Fruit fly (Drosophila melanogaster) whole organism, adult: ENCODE data around the gene mRpL11.

Source experiments
- CG11617 ChIP-seq: fragments of 200-800 bp; sonication (Bioruptor generic); optimal IDR thresholded peaks from 2 replicates; lab custom pipeline; 2017; ENCODE audit warnings: mild to moderate bottlenecking, missing biosample characterization, missing genetic modification reagents, missing genetic modification characterization
- CG12768 ChIP-seq: fragments of 200-800 bp; sonication (Bioruptor generic); optimal IDR thresholded peaks from 2 replicates; lab custom pipeline; 2017; ENCODE audit warnings: missing biosample characterization, missing genetic modification characterization, mild to moderate bottlenecking, moderate library complexity, missing genetic modification reagents
- CG14711 ChIP-seq: fragments of 200-800 bp; sonication (Bioruptor generic); optimal IDR thresholded peaks from 2 replicates; lab custom pipeline; 2018; ENCODE audit warnings: missing biosample characterization, mild to moderate bottlenecking, missing genetic modification characterization, moderate library complexity
- CG1620 ChIP-seq: fragments of 200-800 bp; sonication (Bioruptor generic); optimal IDR thresholded peaks from 2 replicates; lab custom pipeline; 2016; ENCODE audit warnings: missing biosample characterization, missing genetic modification characterization
- CG33017 ChIP-seq: fragments of 200-800 bp; sonication (Bioruptor generic); optimal IDR thresholded peaks from 2 replicates; lab custom pipeline; 2018; ENCODE audit warnings: missing biosample characterization, mild to moderate bottlenecking, missing genetic modification characterization, moderate library complexity
- CG5204 ChIP-seq: fragments of 200-800 bp; sonication (Bioruptor generic); optimal IDR thresholded peaks from 2 replicates; lab custom pipeline; 2016; ENCODE audit warnings: missing biosample characterization, missing genetic modification characterization
- CG7045 ChIP-seq: fragments of 200-800 bp; sonication (Bioruptor generic); optimal IDR thresholded peaks from 2 replicates; lab custom pipeline; 2017; ENCODE audit warnings: missing biosample characterization, mild to moderate bottlenecking, missing genetic modification characterization
- CG7101 ChIP-seq: fragments of 200-800 bp; sonication (Bioruptor generic); optimal IDR thresholded peaks from 2 replicates; lab custom pipeline; 2018; ENCODE audit warnings: missing biosample characterization, mild to moderate bottlenecking, missing genetic modification characterization, moderate library complexity
- Clk ChIP-seq: fragments of 200-800 bp; sonication (Bioruptor generic); optimal IDR thresholded peaks from 2 replicates; lab custom pipeline; 2017; ENCODE audit warnings: missing biosample characterization, missing genetic modification characterization
- Crg-1 ChIP-seq: fragments of 200-800 bp; sonication (Bioruptor generic); optimal IDR thresholded peaks from 2 replicates; lab custom pipeline; 2016; ENCODE audit warnings: missing biosample characterization, missing genetic modification characterization
- Hr96 ChIP-seq: fragments of 200-800 bp; sonication (Bioruptor generic); optimal IDR thresholded peaks from 2 replicates; lab custom pipeline; 2016; ENCODE audit warnings: missing biosample characterization, missing genetic modification characterization
- Mnt ChIP-seq: fragments of 200-800 bp; sonication (Bioruptor generic); optimal IDR thresholded peaks from 2 replicates; lab custom pipeline; 2016; ENCODE audit warnings: missing biosample characterization, mild to moderate bottlenecking, missing genetic modification characterization
- bab1 ChIP-seq: fragments of 200-800 bp; sonication (Bioruptor generic); optimal IDR thresholded peaks from 3 replicates; lab custom pipeline; 2019; ENCODE audit warnings: missing biosample characterization, mild to moderate bottlenecking, missing genetic modification characterization, moderate library complexity
- cic ChIP-seq: fragments of 200-800 bp; sonication (Bioruptor generic); optimal IDR thresholded peaks from 2 replicates; lab custom pipeline; 2017; ENCODE audit warnings: missing biosample characterization, mild to moderate bottlenecking, missing genetic modification characterization, moderate library complexity
- kay ChIP-seq: fragments of 200-800 bp; sonication (Bioruptor generic); peaks from one replicate; lab custom pipeline; 2016; ENCODE audit warnings: missing biosample characterization, missing genetic modification characterization, borderline replicate concordance
- ovo ChIP-seq: fragments of 200-800 bp; sonication (Bioruptor generic); optimal IDR thresholded peaks from 2 replicates; lab custom pipeline; 2016; ENCODE audit warnings: missing biosample characterization, missing genetic modification characterization
- pad ChIP-seq: fragments of 200-800 bp; sonication (Bioruptor generic); optimal IDR thresholded peaks from 3 replicates; lab custom pipeline; 2017; ENCODE audit warnings: missing biosample characterization, missing genetic modification characterization, mild to moderate bottlenecking, moderate library complexity, missing genetic modification reagents
- tj ChIP-seq: fragments of 200-800 bp; sonication (Bioruptor generic); optimal IDR thresholded peaks from 3 replicates; lab custom pipeline; 2017; ENCODE audit warnings: missing biosample characterization, mild to moderate bottlenecking, missing genetic modification characterization, moderate library complexity
- toe ChIP-seq: fragments of 200-800 bp; sonication (Bioruptor generic); optimal IDR thresholded peaks from 2 replicates; lab custom pipeline; 2016; ENCODE audit warnings: missing biosample characterization, missing genetic modification characterization

mRpL11 gene

DNA sequence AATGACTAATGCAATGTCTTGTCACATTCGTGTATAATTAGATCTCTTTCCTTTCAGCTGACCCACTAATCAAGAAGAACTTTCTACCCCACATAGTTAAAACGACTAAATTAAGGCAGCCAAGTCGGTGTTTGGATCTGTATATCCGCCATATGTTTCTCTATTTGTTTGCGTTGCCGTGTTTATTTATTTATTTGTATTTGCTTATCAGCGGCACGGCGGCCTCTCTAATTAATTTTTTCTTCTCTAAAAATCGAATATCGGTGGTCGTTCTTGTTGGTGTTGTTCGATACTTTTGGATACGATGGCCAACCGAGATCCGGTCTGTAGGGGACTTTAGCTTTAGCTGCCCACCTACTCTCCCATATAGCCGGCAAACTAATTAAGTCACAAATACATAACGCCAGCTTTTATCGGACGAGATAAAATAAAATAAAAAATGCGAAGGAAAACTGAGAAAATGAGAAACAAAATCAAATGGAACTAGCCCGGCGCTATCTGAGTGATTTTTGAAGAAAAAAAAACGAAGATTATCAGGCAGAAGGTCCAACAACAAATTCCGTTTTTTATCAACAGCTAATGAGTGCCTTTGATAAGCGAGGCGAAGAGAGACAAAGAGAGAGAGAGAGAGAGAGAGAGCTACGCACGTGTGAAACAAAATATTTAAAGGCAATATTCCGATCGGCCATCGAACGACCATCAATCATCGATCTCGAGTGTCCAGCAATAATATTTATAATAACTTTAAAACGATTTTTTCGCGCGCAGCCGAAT is 38.9 kb upstream of the mRpL11 start:
- TF ChIP-seq kay (GFP tag; lab: Kevin White, UChicago) (peak; percentile 23), cic (GFP tag; lab: Kevin White, UChicago) (no peak)

- TF ChIP-seq pad (GFP tag; lab: Kevin White, UChicago) (no peak), Mnt (GFP tag; lab: Kevin White, UChicago) (no peak), CG7101 (peak; percentile 14), CG7045 (GFP tag; lab: Kevin White, UChicago) (peak; percentile 68), tj (GFP tag; lab: Kevin White, UChicago) (peak; percentile 31), CG5204 (GFP tag; lab: Kevin White, UChicago) (peak; percentile 51)
These were observed 38.1 kb upstream of the mRpL11 start for dm6 chr3R:14473574-14473973.

DNA sequence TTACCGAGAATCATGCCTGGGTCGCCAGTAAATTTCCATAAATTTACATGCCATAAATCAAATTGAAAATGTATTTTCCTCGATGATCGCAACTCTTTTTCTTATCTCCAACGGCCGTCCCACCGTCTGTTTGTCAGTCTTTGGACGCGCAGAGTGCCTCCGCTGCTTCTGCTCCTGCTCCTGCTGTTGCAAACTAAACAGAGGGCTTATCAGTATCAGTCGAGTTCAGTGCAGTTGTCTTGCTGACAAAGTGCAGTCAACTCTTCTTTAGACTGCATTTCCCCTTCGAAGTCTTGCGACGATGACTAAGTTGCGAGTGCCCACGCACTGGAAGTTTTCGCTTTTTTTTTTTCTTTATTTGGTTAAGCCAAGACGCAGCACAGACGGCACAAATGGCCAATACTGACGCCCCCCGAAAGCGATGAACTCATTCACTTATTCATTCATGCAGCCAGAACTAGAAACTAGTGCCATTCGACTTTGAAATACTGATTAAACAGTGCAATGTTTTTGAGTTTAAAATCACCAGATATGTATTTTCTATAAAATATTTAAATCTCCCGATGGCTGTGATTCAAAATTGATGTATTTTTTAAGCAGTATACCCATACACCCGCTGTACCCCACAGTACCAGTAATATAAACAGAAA is 37.4 kb upstream of the mRpL11 start:
- TF ChIP-seq Hr96 (GFP tag; lab: Kevin White, UChicago) (no peak), CG7045 (GFP tag; lab: Kevin White, UChicago) (no peak)

dm6 chr3R:14476273-14476672 is 35.4 kb upstream of the mRpL11 start:
- TF ChIP-seq bab1 (GFP tag; lab: Kevin White, UChicago) (no peak), cic (GFP tag; lab: Kevin White, UChicago) (no peak), tj (GFP tag; lab: Kevin White, UChicago) (no peak), CG5204 (GFP tag; lab: Kevin White, UChicago) (no peak), Hr96 (GFP tag; lab: Kevin White, UChicago) (no peak), CG14711 (tag; lab: Kevin White, UChicago) (no peak), CG7045 (GFP tag; lab: Kevin White, UChicago) (no peak), CG7101 (no peak), ovo (no peak), toe (GFP tag; lab: Kevin White, UChicago) (no peak), CG11617 (no peak), kay (GFP tag; lab: Kevin White, UChicago) (no peak), CG1620 (GFP tag; lab: Kevin White, UChicago) (no peak), Mnt (GFP tag; lab: Kevin White, UChicago) (no peak), Crg-1 (no peak), Clk (GFP tag; lab: Kevin White, UChicago) (no peak), CG33017 (tag; lab: Kevin White, UChicago) (no peak), pad (GFP tag; lab: Kevin White, UChicago) (no peak), CG12768 (no peak)

dm6 chr3R:14477085-14477762 is 34.4 kb upstream of the mRpL11 start:
- no peak for TF ChIP-seq tj (GFP tag; lab: Kevin White, UChicago)
- peak; percentile 2 for TF ChIP-seq CG7101
- TF ChIP-seq Clk (GFP tag; lab: Kevin White, UChicago), result no peak

dm6 chr3R:14477877-14478437 is 33.7 kb upstream of the mRpL11 start:
- no peak for TF ChIP-seq kay (GFP tag; lab: Kevin White, UChicago)
- TF ChIP-seq CG7045 (GFP tag; lab: Kevin White, UChicago), result no peak
- no peak for TF ChIP-seq CG33017 (tag; lab: Kevin White, UChicago)
- no peak for TF ChIP-seq Hr96 (GFP tag; lab: Kevin White, UChicago)
- no peak for TF ChIP-seq CG1620 (GFP tag; lab: Kevin White, UChicago)
- no peak for TF ChIP-seq bab1 (GFP tag; lab: Kevin White, UChicago)
- TF ChIP-seq CG14711 (tag; lab: Kevin White, UChicago), result no peak

DNA sequence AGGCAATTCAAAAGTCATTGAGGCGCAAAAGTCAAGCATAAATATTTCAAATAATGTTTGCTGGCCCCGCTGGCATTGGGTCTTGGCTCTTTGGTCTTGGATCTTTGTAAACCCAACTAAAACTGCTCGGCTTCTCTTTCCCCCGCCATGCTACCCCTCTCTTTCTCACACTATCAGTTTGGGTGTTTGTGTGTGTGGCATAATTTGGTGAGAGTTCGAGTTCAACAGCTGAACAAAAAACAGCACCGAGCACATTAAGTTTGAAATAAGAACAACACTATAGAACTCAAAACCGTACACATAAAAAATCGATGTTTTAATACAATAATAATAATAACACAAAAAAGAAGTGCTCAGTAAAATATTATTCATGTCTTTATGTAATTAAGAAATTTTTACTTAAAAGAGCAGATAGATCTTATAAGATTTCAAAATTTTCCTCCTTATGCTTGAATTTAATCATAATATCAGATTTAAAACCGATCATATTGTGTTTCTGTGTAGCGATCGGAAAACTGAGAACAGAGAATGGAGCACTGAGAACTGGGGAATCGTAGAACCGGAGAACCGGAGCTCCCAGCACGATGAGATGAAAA is 33.1 kb upstream of the mRpL11 start:
- TF ChIP-seq CG14711 (tag; lab: Kevin White, UChicago) (peak; percentile 24), CG7045 (GFP tag; lab: Kevin White, UChicago) (no peak)
